Fruit fly (Drosophila melanogaster) whole organism, embryonic: ENCODE measurements around the gene CG15337.

Source experiments
- Aef1 ChIP-seq: fragments of 200-800 bp; sonication (Bioruptor generic); IDR thresholded peaks from 3 replicates; pipeline ENCODE4 v1.3.6; 2022; ENCODE audit warnings: missing biosample characterization, missing genetic modification characterization
- Asciz ChIP-seq: fragments of 200-800 bp; sonication (Bioruptor generic); optimal IDR thresholded peaks from 2 replicates; lab custom pipeline; 2017; ENCODE audit warnings: missing biosample characterization, mild to moderate bottlenecking, missing genetic modification characterization, missing genetic modification reagents
- CG11085 ChIP-seq: fragments of 200-800 bp; sonication (Bioruptor generic); IDR thresholded peaks from 2 replicates; pipeline ENCODE4 v1.3.6; 2022; ENCODE audit warnings: missing biosample characterization, missing genetic modification characterization
- CG11093 ChIP-seq: fragments of 200-800 bp; sonication (Bioruptor generic); IDR thresholded peaks from 3 replicates; pipeline ENCODE4 v1.3.6; 2022; ENCODE audit warnings: missing biosample characterization, missing genetic modification characterization
- CG11504 ChIP-seq: fragments of 200-800 bp; sonication (Bioruptor generic); optimal IDR thresholded peaks from 3 replicates; lab custom pipeline; 2019; ENCODE audit warnings: missing biosample characterization, mild to moderate bottlenecking, missing genetic modification characterization, moderate library complexity
- CG12299 ChIP-seq: fragments of 200-800 bp; sonication (Bioruptor generic); optimal IDR thresholded peaks from 2 replicates; lab custom pipeline; 2018; ENCODE audit warnings: missing biosample characterization, mild to moderate bottlenecking, missing genetic modification characterization
- CG1529 ChIP-seq: fragments of 200-800 bp; sonication (Bioruptor generic); optimal IDR thresholded peaks from 3 replicates; lab custom pipeline; 2018; ENCODE audit warnings: missing biosample characterization, missing genetic modification characterization
- CG16779 ChIP-seq: fragments of 200-800 bp; sonication (Bioruptor generic); IDR thresholded peaks from 2 replicates; pipeline ENCODE4 v1.3.6; 2022; ENCODE audit warnings: missing biosample characterization, missing genetic modification characterization
- CG17802 ChIP-seq: fragments of 200-800 bp; sonication (Bioruptor generic); optimal IDR thresholded peaks from 2 replicates; lab custom pipeline; 2018; ENCODE audit warnings: missing biosample characterization, mild to moderate bottlenecking, missing genetic modification characterization, moderate library complexity
- CG18262 ChIP-seq: fragments of 200-800 bp; optimal IDR thresholded peaks from 3 replicates; lab custom pipeline; 2019; ENCODE audit warnings: missing biosample characterization, mild to moderate bottlenecking, missing genetic modification characterization, moderate library complexity
- CG2129 ChIP-seq: fragments of 200-800 bp; sonication (Bioruptor generic); IDR thresholded peaks from 2 replicates; pipeline ENCODE4 v1.3.6; 2022; ENCODE audit warnings: missing biosample characterization, missing genetic modification characterization; ENCODE audit not compliant: partially characterized antibody
- CG3847 ChIP-seq: fragments of 200-800 bp; sonication (Bioruptor generic); IDR thresholded peaks from 2 replicates; pipeline ENCODE4 v1.3.6; 2022; ENCODE audit warnings: missing biosample characterization, missing genetic modification characterization
- CG4360 ChIP-seq: fragments of 200-800 bp; sonication (Bioruptor generic); IDR thresholded peaks from 2 replicates; pipeline ENCODE4 v1.3.6; 2022; ENCODE audit warnings: missing biosample characterization, missing genetic modification characterization
- CG4404 ChIP-seq: fragments of 200-800 bp; sonication (Bioruptor generic); IDR thresholded peaks from 2 replicates; pipeline ENCODE4 v1.3.6; 2022; ENCODE audit warnings: missing biosample characterization, missing genetic modification characterization
- CG4730 ChIP-seq: fragments of 200-800 bp; sonication (Bioruptor generic); IDR thresholded peaks from 2 replicates; pipeline ENCODE4 v1.3.6; 2022; ENCODE audit warnings: missing biosample characterization, missing genetic modification characterization
- CG6765 ChIP-seq: fragments of 200-800 bp; sonication (Bioruptor generic); optimal IDR thresholded peaks from 3 replicates; lab custom pipeline; 2017; ENCODE audit warnings: missing biosample characterization, mild to moderate bottlenecking, missing genetic modification characterization
- CG7786 ChIP-seq: fragments of 200-800 bp; sonication (Bioruptor generic); optimal IDR thresholded peaks from 2 replicates; lab custom pipeline; 2016; ENCODE audit warnings: missing biosample characterization, missing genetic modification characterization
- CG7928 ChIP-seq: fragments of 200-800 bp; sonication (Bioruptor generic); optimal IDR thresholded peaks from 2 replicates; lab custom pipeline; 2017; ENCODE audit warnings: missing biosample characterization, mild to moderate bottlenecking, missing genetic modification characterization
- CG8290 ChIP-seq, 3 experiments: fragments of 200-800 bp; sonication (Bioruptor generic); optimal IDR thresholded peaks; 2 replicates each; lab custom pipeline; 2016 to 2019; ENCODE audit warnings: missing biosample characterization in 3 of 3, missing genetic modification characterization in 3 of 3, mild to moderate bottlenecking in 2 of 3, moderate library complexity in 1 of 3
- D19B ChIP-seq: fragments of 200-800 bp; sonication (Bioruptor generic); optimal IDR thresholded peaks from 2 replicates; lab custom pipeline; 2017; ENCODE audit warnings: missing biosample characterization, mild to moderate bottlenecking, missing genetic modification characterization
- Dip3 ChIP-seq: fragments of 200-800 bp; sonication (Bioruptor generic); optimal IDR thresholded peaks from 3 replicates; lab custom pipeline; 2016; ENCODE audit warnings: missing biosample characterization, missing genetic modification characterization
- Dll ChIP-seq: fragments of 200-800 bp; sonication (Bioruptor generic); IDR thresholded peaks from 4 replicates; pipeline ENCODE4 v1.3.6; 2022; ENCODE audit warnings: missing biosample characterization, missing genetic modification characterization; ENCODE audit not compliant: partially characterized antibody
- Dp ChIP-seq: fragments of 200-800 bp; sonication (Bioruptor generic); optimal IDR thresholded peaks from 2 replicates; lab custom pipeline; 2018; ENCODE audit warnings: missing biosample characterization, mild to moderate bottlenecking, missing genetic modification characterization, moderate library complexity
- Eip74EF ChIP-seq, 2 experiments: fragments of 200-800 bp in 1 of 2; fragments of >200 bp in 1 of 2; sonication (Bioruptor generic) in 1 of 2; optimal IDR thresholded peaks; 2 replicates each; lab custom pipeline; 2017 to 2019; ENCODE audit warnings: missing biosample characterization in 2 of 2, missing genetic modification characterization in 2 of 2, mild to moderate bottlenecking in 1 of 2, moderate library complexity in 1 of 2
- MESR4 ChIP-seq: fragments of 200-800 bp; sonication (Bioruptor generic); optimal IDR thresholded peaks from 2 replicates; lab custom pipeline; 2018; ENCODE audit warnings: missing biosample characterization, mild to moderate bottlenecking, missing genetic modification characterization, moderate library complexity
- Nf-YA ChIP-seq: fragments of 200-800 bp; sonication (Bioruptor generic); IDR thresholded peaks from 2 replicates; pipeline ENCODE4 v1.3.6; 2022; ENCODE audit warnings: missing biosample characterization, missing genetic modification characterization
- Usf ChIP-seq: fragments of 200-800 bp; sonication (Bioruptor generic); optimal IDR thresholded peaks from 2 replicates; lab custom pipeline; 2017; ENCODE audit warnings: missing genotype, missing biosample characterization, missing genetic modification characterization
- YL-1 ChIP-seq: fragments of 200-800 bp; sonication (Bioruptor generic); optimal IDR thresholded peaks from 3 replicates; lab custom pipeline; 2017; ENCODE audit warnings: missing biosample characterization, mild to moderate bottlenecking, missing genetic modification characterization
- ab ChIP-seq: fragments of 200-800 bp; sonication (Bioruptor generic); optimal IDR thresholded peaks from 2 replicates; lab custom pipeline; 2016; ENCODE audit warnings: missing biosample characterization, missing genetic modification characterization
- ara ChIP-seq: fragments of 200-800 bp; sonication (Bioruptor generic); IDR thresholded peaks from 2 replicates; pipeline ENCODE4 v1.3.6; 2022; ENCODE audit warnings: missing biosample characterization, missing genetic modification characterization
- cg ChIP-seq: fragments of 200-800 bp; sonication (Bioruptor generic); optimal IDR thresholded peaks from 3 replicates; lab custom pipeline; 2019; ENCODE audit warnings: missing biosample characterization, mild to moderate bottlenecking, missing genetic modification characterization, moderate library complexity
- chinmo ChIP-seq: fragments of 200-800 bp; sonication (Bioruptor generic); IDR thresholded peaks from 4 replicates; pipeline ENCODE4 v1.3.6; 2022; ENCODE audit warnings: missing biosample characterization, missing genetic modification characterization; ENCODE audit not compliant: partially characterized antibody
- da ChIP-seq: fragments of 200-800 bp; sonication (Bioruptor generic); optimal IDR thresholded peaks from 2 replicates; lab custom pipeline; 2016; ENCODE audit warnings: missing biosample characterization, missing genetic modification characterization
- dmrt99B ChIP-seq: fragments of 200-800 bp; sonication (Bioruptor generic); optimal IDR thresholded peaks from 2 replicates; lab custom pipeline; 2018; ENCODE audit warnings: missing biosample characterization, mild to moderate bottlenecking, missing genetic modification characterization, moderate library complexity
- dysf ChIP-seq: fragments of 200-800 bp; sonication (Bioruptor generic); IDR thresholded peaks from 3 replicates; pipeline ENCODE4 v1.3.6; 2022; ENCODE audit warnings: missing biosample characterization, missing genetic modification characterization
- exex ChIP-seq: fragments of 200-800 bp; sonication (Bioruptor generic); optimal IDR thresholded peaks from 4 replicates; lab custom pipeline; 2018; ENCODE audit warnings: missing biosample characterization, mild to moderate bottlenecking, missing genetic modification characterization, moderate library complexity
- eyg ChIP-seq: fragments of 200-800 bp; sonication (Bioruptor generic); optimal IDR thresholded peaks from 3 replicates; lab custom pipeline; 2016; ENCODE audit warnings: missing biosample characterization, missing genetic modification characterization
- grn ChIP-seq: fragments of 200-800 bp; sonication (Bioruptor generic); optimal IDR thresholded peaks from 3 replicates; lab custom pipeline; 2017; ENCODE audit warnings: missing biosample characterization, missing genetic modification characterization
- ken ChIP-seq: fragments of 200-800 bp; sonication (Bioruptor generic); IDR thresholded peaks from 3 replicates; pipeline ENCODE4 v1.3.6; 2022; ENCODE audit warnings: missing biosample characterization, missing genetic modification characterization
- klu ChIP-seq: fragments of 200-800 bp; sonication (Bioruptor generic); IDR thresholded peaks from 2 replicates; pipeline ENCODE4 v1.3.6; 2022; ENCODE audit warnings: missing biosample characterization, missing genetic modification characterization
- lab ChIP-seq: fragments of 200-800 bp; sonication (Bioruptor generic); optimal IDR thresholded peaks from 3 replicates; lab custom pipeline; 2017; ENCODE audit warnings: missing biosample characterization, missing genetic modification characterization, mild to moderate bottlenecking, moderate library complexity, missing genetic modification reagents
- nau ChIP-seq: fragments of 200-800 bp; sonication (Bioruptor generic); optimal IDR thresholded peaks from 3 replicates; lab custom pipeline; 2017; ENCODE audit warnings: missing biosample characterization, mild to moderate bottlenecking, missing genetic modification characterization, missing genetic modification reagents
- pum ChIP-seq: fragments of 200-800 bp; sonication (Bioruptor generic); optimal IDR thresholded peaks from 2 replicates; lab custom pipeline; 2016; ENCODE audit warnings: missing biosample characterization, missing genetic modification characterization
- repo ChIP-seq: fragments of 200-800 bp; sonication (Bioruptor generic); optimal IDR thresholded peaks from 2 replicates; lab custom pipeline; 2016; ENCODE audit warnings: missing biosample characterization, missing genetic modification characterization
- sens ChIP-seq: fragments of 200-800 bp; sonication (Bioruptor generic); peaks from one replicate; lab custom pipeline; 2016; ENCODE audit warnings: missing biosample characterization, missing genetic modification characterization
- sim ChIP-seq: fragments of 200-800 bp; sonication (Bioruptor generic); IDR thresholded peaks from 2 replicates; pipeline ENCODE4 v1.3.6; 2022; ENCODE audit warnings: missing biosample characterization, missing genetic modification characterization
- slp2 ChIP-seq: fragments of 200-800 bp; sonication (Bioruptor generic); optimal IDR thresholded peaks from 2 replicates; lab custom pipeline; 2016; ENCODE audit warnings: missing biosample characterization, missing genetic modification characterization
- ssp ChIP-seq: fragments of 200-800 bp; sonication (Bioruptor generic); IDR thresholded peaks from 2 replicates; pipeline ENCODE4 v1.3.6; 2022; ENCODE audit warnings: missing biosample characterization, missing genetic modification characterization
- twi ChIP-seq: fragments of 200-800 bp; optimal IDR thresholded peaks from 2 replicates; lab custom pipeline; 2019; ENCODE audit warnings: missing biosample characterization, mild to moderate bottlenecking, missing genetic modification characterization, moderate library complexity
- wdn ChIP-seq: fragments of 200-800 bp; sonication (Bioruptor generic); IDR thresholded peaks from 2 replicates; pipeline ENCODE4 v1.3.6; 2022; ENCODE audit warnings: missing biosample characterization, missing genetic modification characterization

CG15337 gene

dm6 chrX:8196598-8197228 is 36.9 kb downstream of the CG15337 start (continued):
- TF ChIP-seq CG4360 (GFP tag; lab: Robert Waterston, UW): 0 out of 2 replicates have a peak, but pooled peaks have one; percentile 11
- TF ChIP-seq sim (GFP tag; lab: Robert Waterston, UW): peak; percentile 35; the same call in 1 of the 2 replicates
- no peak for TF ChIP-seq YL-1 (GFP tag; lab: Kevin White, UChicago)
- peak; percentile 53 for TF ChIP-seq Nf-YA (GFP tag; lab: Robert Waterston, UW)
- peak; percentile 3 for TF ChIP-seq CG17802 (tag; lab: Kevin White, UChicago)
- TF ChIP-seq CG4404 (GFP tag; lab: Robert Waterston, UW): no peak
- no peak for TF ChIP-seq CG2129
- no peak for TF ChIP-seq CG7786 (GFP tag; lab: Kevin White, UChicago)
- TF ChIP-seq twi (tag; lab: Kevin White, UChicago): no peak
- TF ChIP-seq CG4730 (GFP tag; lab: Robert Waterston, UW): peak; percentile 61
- TF ChIP-seq da (GFP tag; lab: Kevin White, UChicago): no peak
- TF ChIP-seq exex: no peak
- peak; percentile 20 for TF ChIP-seq CG1529 (GFP tag; lab: Kevin White, UChicago)
- TF ChIP-seq dysf: peak; percentile 74
- TF ChIP-seq MESR4 (GFP tag; lab: Kevin White, UChicago): no peak
- TF ChIP-seq Dll (GFP tag; lab: Robert Waterston, UW): no peak
- TF ChIP-seq CG11093 (GFP tag; lab: Robert Waterston, UW): peak; percentile 57; the same call in 1 of the 3 replicates
- TF ChIP-seq Asciz (GFP tag; lab: Kevin White, UChicago): peak; percentile 10
- no peak for TF ChIP-seq klu
- no peak for TF ChIP-seq CG6765 (GFP tag; lab: Kevin White, UChicago)
- TF ChIP-seq repo (GFP tag; lab: Kevin White, UChicago): no peak
- peak; percentile 69 for TF ChIP-seq dmrt99B (tag; lab: Kevin White, UChicago)
- peak; percentile 52 for TF ChIP-seq lab (GFP tag; lab: Kevin White, UChicago)
- TF ChIP-seq Aef1 (GFP tag; lab: Robert Waterston, UW): peak; percentile 62; the same call in 2 of the 3 replicates
- TF ChIP-seq ssp: no peak
- TF ChIP-seq nau (GFP tag; lab: Kevin White, UChicago): peak; percentile 11
- no peak for TF ChIP-seq CG7928 (GFP tag; lab: Kevin White, UChicago)
- TF ChIP-seq CG11085: no peak
- TF ChIP-seq D19B (GFP tag; lab: Kevin White, UChicago): no peak
- TF ChIP-seq Dp: no peak
- no peak for TF ChIP-seq Dip3 (GFP tag; lab: Kevin White, UChicago)
- TF ChIP-seq wdn (GFP tag; lab: Robert Waterston, UW): no peak
- peak; percentile 25 for TF ChIP-seq CG18262 (tag; lab: Kevin White, UChicago)
- TF ChIP-seq CG12299 (tag; lab: Kevin White, UChicago): no peak
- TF ChIP-seq CG8290 (GFP tag; optimal IDR thresholded peaks at IDR 0.05; lab: Kevin White, UChicago): no peak
- peak in 1 of 2 experiments; percentile 73 for TF ChIP-seq CG8290 (tag; optimal IDR thresholded peaks at IDR 0.05; lab: Kevin White, UChicago)
- TF ChIP-seq sens: peak; percentile 87
- peak; percentile 65 for TF ChIP-seq CG11504 (tag; lab: Kevin White, UChicago)
- TF ChIP-seq pum: no peak
- no peak for TF ChIP-seq Eip74EF (GFP tag; optimal IDR thresholded peaks at IDR 0.05; lab: Kevin White, UChicago)
- TF ChIP-seq chinmo (GFP tag; lab: Robert Waterston, UW): peak; percentile 95
- no peak for TF ChIP-seq ab
- peak; percentile 40; the same call in 1 of the 2 replicates for TF ChIP-seq ara (GFP tag; lab: Robert Waterston, UW)
- TF ChIP-seq cg (GFP tag; lab: Kevin White, UChicago): no peak
- no peak for TF ChIP-seq CG16779
- TF ChIP-seq grn (GFP tag; lab: Kevin White, UChicago): no peak
- TF ChIP-seq CG3847 (GFP tag; lab: Robert Waterston, UW): no peak
- TF ChIP-seq slp2: no peak
- no peak for TF ChIP-seq Usf (GFP tag; lab: Kevin White, UChicago)
- TF ChIP-seq ken: peak; percentile 65; the same call in 1 of the 3 replicates
- TF ChIP-seq eyg (GFP tag; lab: Kevin White, UChicago): no peak
